Worm (Caenorhabditis elegans) whole organism, L3 larva: ENCODE data around the gene srd-19.

Experiments
- ceh-16 ChIP-seq: sonication (generic microtip); optimal IDR thresholded peaks from 2 replicates; lab custom pipeline; 2017; ENCODE audit warnings: missing biosample characterization, missing genetic modification characterization
- elt-1 ChIP-seq: fragments of 150-350 bp; optimal IDR thresholded peaks from 2 replicates; lab custom pipeline; 2014; ENCODE audit warnings: missing biosample characterization, missing genetic modification characterization
- jun-1 ChIP-seq: fragments of 150-350 bp; optimal IDR thresholded peaks from 2 replicates; lab custom pipeline; 2014; ENCODE audit warnings: missing biosample characterization, missing genetic modification reagents, missing genetic modification characterization
- nhr-11 ChIP-seq: fragments of 150-350 bp; optimal IDR thresholded peaks from 2 replicates; lab custom pipeline; 2014; ENCODE audit warnings: missing biosample characterization, missing genetic modification characterization
- nhr-23 ChIP-seq: fragments of 150-350 bp; optimal IDR thresholded peaks from 2 replicates; lab custom pipeline; 2014; ENCODE audit warnings: missing biosample characterization, missing genetic modification reagents, missing genetic modification characterization
- nhr-237 ChIP-seq: fragments of 150-350 bp; optimal IDR thresholded peaks from 2 replicates; lab custom pipeline; 2014; ENCODE audit warnings: missing biosample characterization, missing genetic modification characterization
- pqm-1 ChIP-seq: fragments of 150-350 bp; optimal IDR thresholded peaks from 2 replicates; lab custom pipeline; 2017; ENCODE audit warnings: missing biosample characterization, missing genetic modification characterization, inconsistent platforms

DNA sequence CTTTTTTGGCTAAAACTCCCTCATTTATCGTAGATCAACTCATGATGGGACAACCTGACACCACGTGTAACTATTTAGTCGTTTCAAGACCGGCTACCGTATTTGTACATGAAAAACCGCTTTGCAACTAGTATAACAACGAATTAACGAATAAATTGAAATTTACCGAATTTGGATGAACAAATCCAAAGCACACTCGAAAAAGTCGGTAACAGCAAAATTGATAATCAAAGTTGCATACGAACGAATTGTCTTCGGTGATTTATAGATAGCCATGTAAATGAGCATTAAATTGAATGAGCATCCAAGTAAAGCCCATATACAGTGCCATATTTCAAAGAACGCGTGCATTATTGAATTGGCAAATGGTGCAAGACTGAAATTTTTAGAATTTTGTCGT lies 3.8 kb upstream of the srd-19 start, which contains the start of gene srd-17:
- no peak for TF ChIP-seq nhr-11
- TF ChIP-seq jun-1 (tag; lab: Kevin White, UChicago) = no peak
- TF ChIP-seq nhr-237 (tag; lab: Kevin White, UChicago) = no peak
- TF ChIP-seq nhr-23 (tag; lab: Kevin White, UChicago) = no peak
- no peak for TF ChIP-seq ceh-16 (tag; lab: Kevin White, UChicago)
- no peak for TF ChIP-seq pqm-1 (tag; lab: Kevin White, UChicago)
- no peak for TF ChIP-seq elt-1 (tag; lab: Kevin White, UChicago)
